Worm (Caenorhabditis elegans) whole organism, early embryonic: Measurements from ENCODE around the gene B0432.10.

ENCODE experiments used
- B0310.2 ChIP-seq: sonication (generic microtip); optimal IDR thresholded peaks from 2 replicates; lab custom pipeline; 2016; ENCODE audit warnings: mild to moderate bottlenecking, missing genetic modification characterization, missing compliant biosample characterization
- F13C5.2 ChIP-seq: sonication (generic microtip); optimal IDR thresholded peaks from 2 replicates; lab custom pipeline; 2017; ENCODE audit warnings: mild to moderate bottlenecking, missing genetic modification characterization, inconsistent platforms, missing compliant biosample characterization
- aly-1 ChIP-seq: sonication (generic microtip); optimal IDR thresholded peaks from 2 replicates; lab custom pipeline; 2016; ENCODE audit warnings: missing genetic modification characterization, missing compliant biosample characterization
- ama-1 ChIP-seq: fragments of 150-350 bp; optimal IDR thresholded peaks from 2 replicates; lab custom pipeline; 2014
- ceh-13 ChIP-seq: fragments of 200-800 bp; sonication (Bioruptor generic); optimal IDR thresholded peaks from 2 replicates; lab custom pipeline; 2018; ENCODE audit warnings: mild to moderate bottlenecking, missing genetic modification characterization, missing compliant biosample characterization
- ceh-36 ChIP-seq: sonication (generic microtip); optimal IDR thresholded peaks from 2 replicates; lab custom pipeline; 2016; ENCODE audit warnings: missing genetic modification characterization, inconsistent platforms, missing compliant biosample characterization
- ets-7 ChIP-seq: sonication (generic microtip); optimal IDR thresholded peaks from 2 replicates; lab custom pipeline; 2016; ENCODE audit warnings: missing genotype, missing genetic modification characterization, missing compliant biosample characterization
- flt-1 ChIP-seq: fragments of 200-800 bp; sonication (Bioruptor generic); IDR thresholded peaks from 2 replicates; pipeline ENCODE4 v1.3.6; 2022; ENCODE audit warnings: missing genetic modification characterization, missing compliant biosample characterization
- hmbx-1 ChIP-seq: sonication (generic microtip); optimal IDR thresholded peaks from 2 replicates; lab custom pipeline; 2016; ENCODE audit warnings: mild to moderate bottlenecking, missing genetic modification characterization, missing compliant biosample characterization
- hmg-4 ChIP-seq: fragments of 200-800 bp; sonication (Bioruptor generic); optimal IDR thresholded peaks from 2 replicates; lab custom pipeline; 2018; ENCODE audit warnings: mild to moderate bottlenecking, missing genetic modification characterization, missing compliant biosample characterization
- hnd-1 ChIP-seq: sonication (generic microtip); optimal IDR thresholded peaks from 2 replicates; lab custom pipeline; 2016; ENCODE audit warnings: missing genetic modification characterization, missing compliant biosample characterization
- pes-1 ChIP-seq: fragments of 200-800 bp; sonication (Bioruptor generic); IDR thresholded peaks from 2 replicates; pipeline ENCODE4 v1.3.6; 2022; ENCODE audit warnings: missing genetic modification reagents, missing genetic modification characterization, missing compliant biosample characterization
- scrt-1 ChIP-seq: fragments of 200-800 bp; sonication (Bioruptor generic); IDR thresholded peaks from 2 replicates; pipeline ENCODE4 v1.3.6; 2022; ENCODE audit warnings: missing genetic modification characterization, missing compliant biosample characterization
- sea-1 ChIP-seq: fragments of 200-800 bp; sonication (Bioruptor generic); conservative IDR thresholded peaks from 2 replicates; pipeline ENCODE4 v1.3.6; 2022; ENCODE audit warnings: missing genetic modification characterization, missing compliant biosample characterization
- tbx-11 ChIP-seq: fragments of 200-800 bp; sonication (Bioruptor generic); IDR thresholded peaks from 2 replicates; pipeline ENCODE4 v1.3.6; 2022; ENCODE audit warnings: missing genetic modification characterization, missing compliant biosample characterization
- tbx-37 ChIP-seq: fragments of 200-800 bp; sonication (Bioruptor generic); conservative IDR thresholded peaks from 2 replicates; pipeline ENCODE4 v1.3.6; 2022; ENCODE audit warnings: missing genetic modification reagents, missing genetic modification characterization, missing compliant biosample characterization
- tra-4 ChIP-seq: sonication (generic microtip); optimal IDR thresholded peaks from 2 replicates; lab custom pipeline; 2017; ENCODE audit warnings: missing genetic modification characterization, missing compliant biosample characterization

The B0432.10 gene

ce11 chrII:247736-248135, 38.3 kb downstream of the B0432.10 start:
- TF ChIP-seq pes-1 = no peak
- TF ChIP-seq tbx-11 (GFP tag; lab: Robert Waterston, UW) = no peak
- no peak for TF ChIP-seq tra-4 (tag; lab: Kevin White, UChicago)
- no peak for TF ChIP-seq aly-1 (tag; lab: Kevin White, UChicago)
- TF ChIP-seq tbx-37 (GFP tag; lab: Robert Waterston, UW) = no peak
- TF ChIP-seq flt-1 (GFP tag; lab: Robert Waterston, UW) = no peak
- TF ChIP-seq hmbx-1 = no peak
- TF ChIP-seq F13C5.2 (tag; lab: Kevin White, UChicago) = no peak
- no peak for TF ChIP-seq B0310.2
- no peak for TF ChIP-seq scrt-1 (GFP tag; lab: Robert Waterston, UW)
- no peak for TF ChIP-seq ceh-13 (GFP tag; lab: Kevin White, UChicago)
- TF ChIP-seq ceh-36 (tag; lab: Kevin White, UChicago) = no peak
- TF ChIP-seq ets-7 = no peak
- TF ChIP-seq sea-1 (GFP tag; lab: Robert Waterston, UW) = no peak
- no peak for TF ChIP-seq hnd-1
- no peak for TF ChIP-seq hmg-4 (GFP tag; lab: Kevin White, UChicago)
- TF ChIP-seq ama-1 (lab: Kevin White, UChicago) = no peak

- no peak for TF ChIP-seq F13C5.2 (tag; lab: Kevin White, UChicago)
- no peak for TF ChIP-seq hmg-4 (GFP tag; lab: Kevin White, UChicago)
- TF ChIP-seq scrt-1 (GFP tag; lab: Robert Waterston, UW) = no peak
- TF ChIP-seq flt-1 (GFP tag; lab: Robert Waterston, UW) = no peak
- TF ChIP-seq ceh-36 (tag; lab: Kevin White, UChicago) = no peak
- no peak for TF ChIP-seq hmbx-1
- no peak for TF ChIP-seq sea-1 (GFP tag; lab: Robert Waterston, UW)
- no peak for TF ChIP-seq ama-1 (lab: Kevin White, UChicago)
- TF ChIP-seq aly-1 (tag; lab: Kevin White, UChicago) = no peak
- TF ChIP-seq hnd-1 = no peak
- no peak for TF ChIP-seq B0310.2
- TF ChIP-seq pes-1 = no peak
- TF ChIP-seq ceh-13 (GFP tag; lab: Kevin White, UChicago) = no peak
- TF ChIP-seq tbx-37 (GFP tag; lab: Robert Waterston, UW) = no peak
- no peak for TF ChIP-seq tra-4 (tag; lab: Kevin White, UChicago)
- no peak for TF ChIP-seq ets-7
- TF ChIP-seq tbx-11 (GFP tag; lab: Robert Waterston, UW) = no peak
Measured at ce11 chrII:240043-240442, 46.0 kb downstream of the B0432.10 start.

ce11 chrII:237721-238120, 48.4 kb downstream of the B0432.10 start, which contains the start of gene laat-1:
Gene laat-1 (minus strand): TSS chrII:237821.
- TF ChIP-seq pes-1 (no peak), hmbx-1 (no peak), hnd-1 (no peak), tra-4 (tag; lab: Kevin White, UChicago) (no peak), flt-1 (GFP tag; lab: Robert Waterston, UW) (no peak), ceh-13 (GFP tag; lab: Kevin White, UChicago) (no peak), hmg-4 (GFP tag; lab: Kevin White, UChicago) (no peak), tbx-11 (GFP tag; lab: Robert Waterston, UW) (no peak), B0310.2 (no peak), sea-1 (GFP tag; lab: Robert Waterston, UW) (no peak), tbx-37 (GFP tag; lab: Robert Waterston, UW) (no peak), ets-7 (no peak), scrt-1 (GFP tag; lab: Robert Waterston, UW) (no peak), F13C5.2 (tag; lab: Kevin White, UChicago) (no peak), aly-1 (tag; lab: Kevin White, UChicago) (no peak)
